Fruit fly (Drosophila melanogaster) whole organism, embryonic: ENCODE measurements around the gene CG32147.

ENCODE experiments used
- Abd-B ChIP-seq: fragments of 200-800 bp; sonication (Bioruptor generic); optimal IDR thresholded peaks from 2 replicates; lab custom pipeline; 2018; ENCODE audit warnings: missing biosample characterization, mild to moderate bottlenecking, missing genetic modification characterization, moderate library complexity
- Aef1 ChIP-seq: fragments of 200-800 bp; sonication (Bioruptor generic); IDR thresholded peaks from 3 replicates; pipeline ENCODE4 v1.3.6; 2022; ENCODE audit warnings: missing biosample characterization, missing genetic modification characterization
- CG12155 ChIP-seq: fragments of 200-800 bp; sonication (Bioruptor generic); optimal IDR thresholded peaks from 3 replicates; lab custom pipeline; 2016; ENCODE audit warnings: missing biosample characterization, missing genetic modification characterization
- CG12769 ChIP-seq: fragments of 200-800 bp; sonication (Bioruptor generic); optimal IDR thresholded peaks from 2 replicates; lab custom pipeline; 2019; ENCODE audit warnings: missing biosample characterization, mild to moderate bottlenecking, missing genetic modification characterization, moderate library complexity
- CG13775 ChIP-seq: fragments of 200-800 bp; sonication (Bioruptor generic); optimal IDR thresholded peaks from 3 replicates; lab custom pipeline; 2017; ENCODE audit warnings: missing biosample characterization, mild to moderate bottlenecking, missing genetic modification characterization
- CG2120 ChIP-seq: fragments of 200-800 bp; sonication (Bioruptor generic); optimal IDR thresholded peaks from 3 replicates; lab custom pipeline; 2016; ENCODE audit warnings: missing biosample characterization, missing genetic modification characterization
- CG34224 ChIP-seq: fragments of 200-800 bp; sonication (Bioruptor generic); IDR thresholded peaks from 3 replicates; pipeline ENCODE4 v1.3.6; 2022; ENCODE audit warnings: missing biosample characterization, missing genetic modification characterization; ENCODE audit not compliant: partially characterized antibody
- CG7357 ChIP-seq: fragments of 200-800 bp; sonication (Bioruptor generic); IDR thresholded peaks from 3 replicates; pipeline ENCODE4 v1.3.6; 2022; ENCODE audit warnings: missing biosample characterization, missing genetic modification characterization
- Rfx ChIP-seq: fragments of 200-800 bp; sonication (Bioruptor generic); IDR thresholded peaks from 2 replicates; pipeline ENCODE4 v1.3.6; 2022; ENCODE audit warnings: missing biosample characterization, missing genetic modification characterization
- Sox102F ChIP-seq: fragments of 200-800 bp; sonication (Bioruptor generic); optimal IDR thresholded peaks from 2 replicates; lab custom pipeline; 2018; ENCODE audit warnings: missing biosample characterization, mild to moderate bottlenecking, missing genetic modification characterization, moderate library complexity
- Stat92E ChIP-seq, 3 experiments: fragments of >200 bp in 2 of 3; fragments of 200-800 bp in 1 of 3; sonication (Bioruptor generic) in 1 of 3; optimal IDR thresholded peaks; 2 replicates each; lab custom pipeline; 2017 to 2019; ENCODE audit warnings: missing biosample characterization in 3 of 3, missing genetic modification characterization in 3 of 3, mild to moderate bottlenecking in 1 of 3, moderate library complexity in 1 of 3
- dm ChIP-seq: fragments of 200-800 bp; sonication (Bioruptor generic); optimal IDR thresholded peaks from 3 replicates; lab custom pipeline; 2016; ENCODE audit warnings: missing biosample characterization, missing genetic modification characterization
- ems ChIP-seq: fragments of 200-800 bp; sonication (Bioruptor generic); optimal IDR thresholded peaks from 3 replicates; lab custom pipeline; 2016; ENCODE audit warnings: missing biosample characterization, missing genetic modification characterization
- hb ChIP-seq: fragments of 200-800 bp; sonication (Bioruptor generic); IDR thresholded peaks from 3 replicates; pipeline ENCODE4 v1.3.6; 2022; ENCODE audit warnings: missing biosample characterization, missing genetic modification characterization; ENCODE audit not compliant: partially characterized antibody

DNA sequence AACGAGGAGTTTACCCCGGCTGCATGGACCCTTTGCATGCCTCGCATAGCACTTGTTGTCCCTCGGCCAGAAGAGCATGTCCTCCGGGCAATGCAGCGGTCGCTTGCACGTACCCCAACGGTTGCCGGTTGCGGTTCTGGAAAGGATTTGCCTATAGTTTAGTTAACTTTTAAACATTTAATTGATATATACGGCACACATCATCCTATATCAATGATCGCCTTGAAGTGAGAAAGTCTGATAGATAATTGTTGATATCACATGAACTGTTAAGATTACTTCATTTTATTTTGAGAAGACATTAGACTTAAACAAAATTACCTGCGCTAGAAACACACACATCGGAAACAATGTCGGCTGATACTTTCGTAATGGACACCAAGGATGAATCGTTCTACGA, 22.6 kb downstream of the CG32147 start, which contains the start of gene CG32847:
- TF ChIP-seq hb (GFP tag; lab: Robert Waterston, UW), result no peak
- no peak for TF ChIP-seq Aef1 (GFP tag; lab: Robert Waterston, UW)
- TF ChIP-seq CG34224, result no peak
- no peak for TF ChIP-seq CG13775 (GFP tag; lab: Kevin White, UChicago)
- TF ChIP-seq Sox102F, result no peak
- no peak for TF ChIP-seq Stat92E (GFP tag; optimal IDR thresholded peaks at IDR 0.05; lab: Kevin White, UChicago)
- no peak for TF ChIP-seq Abd-B (GFP tag; lab: Kevin White, UChicago)
- no peak for TF ChIP-seq CG7357 (GFP tag; lab: Robert Waterston, UW)
- TF ChIP-seq Rfx (GFP tag; lab: Robert Waterston, UW), result no peak
- TF ChIP-seq ems, result no peak
- no peak for TF ChIP-seq CG12155 (GFP tag; lab: Kevin White, UChicago)
- TF ChIP-seq CG12769 (tag; lab: Kevin White, UChicago), result no peak
- TF ChIP-seq CG2120 (GFP tag; lab: Kevin White, UChicago), result no peak
- no peak for TF ChIP-seq dm (GFP tag; lab: Kevin White, UChicago)
